Fruit fly (Drosophila melanogaster): ENCODE data around the gene CG6271.

CG6271 gene

DNA sequence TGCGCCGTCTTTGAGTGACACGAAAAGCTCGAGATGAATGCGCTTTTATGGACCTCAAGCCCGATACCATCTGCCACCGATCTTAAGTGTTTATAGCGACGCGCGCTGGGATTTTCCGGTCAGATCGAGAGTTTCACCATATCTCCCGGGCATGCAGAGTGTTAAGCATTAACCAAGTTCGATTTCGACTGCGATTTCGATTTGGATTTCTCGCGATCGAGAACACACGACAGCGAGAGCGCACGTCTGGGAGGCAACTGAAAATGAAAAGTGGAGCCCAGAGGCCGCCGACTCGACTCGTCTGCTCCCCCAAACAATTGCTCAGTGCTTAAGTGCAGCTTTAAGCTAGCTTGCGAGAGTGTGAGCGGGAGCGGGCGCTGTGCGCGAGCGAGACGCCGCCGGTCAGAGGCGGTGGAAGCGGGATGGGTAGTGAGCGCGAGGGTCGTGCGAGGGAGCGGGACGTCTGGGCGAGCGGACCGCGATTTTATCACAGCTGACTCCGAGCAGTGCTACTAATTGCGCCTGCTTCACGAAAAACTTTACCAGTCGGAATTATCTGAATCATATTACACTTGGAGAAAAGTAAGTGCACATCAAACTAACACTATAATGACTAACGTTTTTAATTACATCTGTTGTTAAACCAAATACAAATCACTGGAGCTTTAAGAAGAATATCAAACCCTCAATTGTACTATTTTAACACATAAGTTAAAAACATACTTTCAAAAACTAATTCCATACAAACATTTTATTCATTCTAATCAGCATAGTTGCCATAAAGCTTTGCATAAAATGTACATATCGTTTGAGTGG lies 44.1 kb upstream of the CG6271 start, which contains the start of gene spz (continued):
- TF ChIP-seq gsb (GFP tag; IDR thresholded peaks at IDR 0.05): no peak
- no peak for TF ChIP-seq lmd (GFP tag; IDR thresholded peaks at IDR 0.05)
- 0 out of 3 replicates have a peak, but pooled peaks have one; percentile 48 for TF ChIP-seq CG34422 (GFP tag; IDR thresholded peaks at IDR 0.05)
- TF ChIP-seq Hr51 (GFP tag; optimal IDR thresholded peaks at IDR 0.05): peak in 1 of 2 experiments; percentile 44
- TF ChIP-seq cad (GFP tag; optimal IDR thresholded peaks at IDR 0.05): no peak
- no peak for TF ChIP-seq Elba2 (GFP tag; optimal IDR thresholded peaks at IDR 0.05)
- TF ChIP-seq NfI (GFP tag; optimal IDR thresholded peaks at IDR 0.05): peak; percentile 4
- no peak for TF ChIP-seq CG8290 (GFP tag; optimal IDR thresholded peaks at IDR 0.05)
- peak in 1 of 2 experiments; percentile 41 for TF ChIP-seq CG8290 (tag; optimal IDR thresholded peaks at IDR 0.05)
- TF ChIP-seq stc (GFP tag; IDR thresholded peaks at IDR 0.05): peak; percentile 14; the same call in 1 of the 2 replicates
- peak; percentile 8 for TF ChIP-seq bcd (GFP tag; optimal IDR thresholded peaks at IDR 0.05)
- peak; percentile 51; the same call in 1 of the 2 replicates for TF ChIP-seq sob (GFP tag; IDR thresholded peaks at IDR 0.05)
- TF ChIP-seq CG3281 (GFP tag; optimal IDR thresholded peaks at IDR 0.05): no peak
- no peak for TF ChIP-seq aop (GFP tag; IDR thresholded peaks at IDR 0.05)
- no peak for TF ChIP-seq Hmx (GFP tag; optimal IDR thresholded peaks at IDR 0.05)
- TF ChIP-seq CoRest (tag; optimal IDR thresholded peaks at IDR 0.05): no peak
- TF ChIP-seq chinmo (GFP tag; IDR thresholded peaks at IDR 0.05; ENCODE audit: partially characterized antibody): peak; percentile 95
- TF ChIP-seq dati (GFP tag; IDR thresholded peaks at IDR 0.05): no peak
- no peak for TF ChIP-seq Spps (tag; optimal IDR thresholded peaks at IDR 0.05)
- TF ChIP-seq gem (tag; optimal IDR thresholded peaks at IDR 0.05): peak; percentile 61
- no peak for TF ChIP-seq pros (GFP tag; optimal IDR thresholded peaks at IDR 0.05)
- peak; percentile 18 for TF ChIP-seq Six4 (GFP tag; optimal IDR thresholded peaks at IDR 0.05)
- TF ChIP-seq CG1832 (GFP tag; optimal IDR thresholded peaks at IDR 0.05): peak; percentile 86
- TF ChIP-seq amos (GFP tag; IDR thresholded peaks at IDR 0.05; ENCODE audit: partially characterized antibody): peak; percentile 21; the same call in 1 of the 2 replicates
- TF ChIP-seq ftz-f1 (GFP tag; optimal IDR thresholded peaks at IDR 0.05): peak; percentile 60
- TF ChIP-seq cas (GFP tag; IDR thresholded peaks at IDR 0.05): no peak
- no peak for TF ChIP-seq cato (GFP tag; optimal IDR thresholded peaks at IDR 0.05; ENCODE audit: borderline replicate concordance)
- no peak for TF ChIP-seq cg (GFP tag; optimal IDR thresholded peaks at IDR 0.05)
- TF ChIP-seq her (GFP tag; optimal IDR thresholded peaks at IDR 0.05): no peak
- 0 out of 3 replicates have a peak, but pooled peaks have one; percentile 49 for TF ChIP-seq CG6175 (GFP tag; IDR thresholded peaks at IDR 0.05)
- TF ChIP-seq CTCF (GFP tag; optimal IDR thresholded peaks at IDR 0.05): no peak
- TF ChIP-seq CG9215 (GFP tag; IDR thresholded peaks at IDR 0.05): no peak
- no peak for TF ChIP-seq tna (GFP tag; IDR thresholded peaks at IDR 0.05; ENCODE audit: partially characterized antibody)
- TF ChIP-seq slbo (GFP tag; IDR thresholded peaks at IDR 0.05): 0 out of 2 replicates have a peak, but pooled peaks have one; percentile 4
- TF ChIP-seq D (optimal IDR thresholded peaks at IDR 0.05): no peak
- no peak for TF ChIP-seq D (GFP tag; optimal IDR thresholded peaks at IDR 0.05)
- no peak for TF ChIP-seq br (optimal IDR thresholded peaks at IDR 0.05)
- peak; percentile 37 for TF ChIP-seq ATbp (GFP tag; optimal IDR thresholded peaks at IDR 0.05)
- TF ChIP-seq ttk (GFP tag; IDR thresholded peaks at IDR 0.05): peak; percentile 25; the same call in 1 of the 2 replicates
- peak; percentile 58 for TF ChIP-seq CG11504 (tag; optimal IDR thresholded peaks at IDR 0.05)
- no peak for TF ChIP-seq lola (GFP tag; optimal IDR thresholded peaks at IDR 0.05)
- 0 out of 3 replicates have a peak, but pooled peaks have one; percentile 36 for TF ChIP-seq z (GFP tag; IDR thresholded peaks at IDR 0.05)
- TF ChIP-seq D19B (GFP tag; optimal IDR thresholded peaks at IDR 0.05): no peak
- no peak for TF ChIP-seq CG32767 (GFP tag; IDR thresholded peaks at IDR 0.05)
- TF ChIP-seq dan (GFP tag; IDR thresholded peaks at IDR 0.05): no peak
- TF ChIP-seq CG1603 (tag; optimal IDR thresholded peaks at IDR 0.05): peak; percentile 50
- TF ChIP-seq oc (tag; optimal IDR thresholded peaks at IDR 0.05): peak; percentile 37
- 0 out of 2 replicates have a peak, but pooled peaks have one; percentile 26 for TF ChIP-seq CG6689 (GFP tag; IDR thresholded peaks at IDR 0.05)
- peak; percentile 54; the same call in 1 of the 3 replicates for TF ChIP-seq CG11695 (GFP tag; IDR thresholded peaks at IDR 0.05)
- TF ChIP-seq Deaf1 (tag; optimal IDR thresholded peaks at IDR 0.05): peak; percentile 57
